Fruit fly (Drosophila melanogaster): ENCODE results near the gene Ilp8.
A peak's percentile ranks its signal among the peaks of the same experiment; 100 is the strongest.

Ilp8 gene

dm6 chr3L:17006250-17006693 lies 25.6 kb downstream of the Ilp8 start (continued):
- TF ChIP-seq Myb (GFP tag; optimal IDR thresholded peaks at IDR 0.05) (no peak), CG6765 (GFP tag; optimal IDR thresholded peaks at IDR 0.05) (no peak), CG4617 (GFP tag; optimal IDR thresholded peaks at IDR 0.05; ENCODE audit: borderline replicate concordance) (no peak), fu2 (GFP tag; optimal IDR thresholded peaks at IDR 0.05) (no peak), stc (GFP tag; IDR thresholded peaks at IDR 0.05) (0 out of 2 replicates have a peak, but pooled peaks have one; percentile 15), tup (GFP tag; optimal IDR thresholded peaks at IDR 0.05) (no peak), CG2202 (tag; optimal IDR thresholded peaks at IDR 0.05) (no peak), pho (GFP tag; optimal IDR thresholded peaks at IDR 0.05) (no peak), Drgx (GFP tag; IDR thresholded peaks at IDR 0.05) (peak; percentile 31; the same call in 1 of the 2 replicates), amos (GFP tag; IDR thresholded peaks at IDR 0.05; ENCODE audit: partially characterized antibody) (no peak), bowl (GFP tag; IDR thresholded peaks at IDR 0.05) (no peak), CG10654 (GFP tag; optimal IDR thresholded peaks at IDR 0.05) (no peak), Chrac-16 (GFP tag; optimal IDR thresholded peaks at IDR 0.05) (no peak), phol (tag; optimal IDR thresholded peaks at IDR 0.05) (no peak), fru (optimal IDR thresholded peaks at IDR 0.05) (no peak), Six4 (GFP tag; optimal IDR thresholded peaks at IDR 0.05) (no peak), gem (tag; optimal IDR thresholded peaks at IDR 0.05) (no peak), CG1832 (GFP tag; optimal IDR thresholded peaks at IDR 0.05) (no peak), ftz-f1 (GFP tag; optimal IDR thresholded peaks at IDR 0.05) (no peak), fd64A (GFP tag; optimal IDR thresholded peaks at IDR 0.05) (no peak), CG17912 (GFP tag; optimal IDR thresholded peaks at IDR 0.05) (no peak), CG17829 (tag; optimal IDR thresholded peaks at IDR 0.05) (no peak), CG5953 (GFP tag; IDR thresholded peaks at IDR 0.05) (no peak), CG4328 (GFP tag; optimal IDR thresholded peaks at IDR 0.05) (no peak), insv (GFP tag; optimal IDR thresholded peaks at IDR 0.05) (no peak), Dll (GFP tag; IDR thresholded peaks at IDR 0.05; ENCODE audit: partially characterized antibody) (no peak), maf-S (GFP tag; optimal IDR thresholded peaks at IDR 0.05) (no peak), ci (GFP tag; IDR thresholded peaks at IDR 0.05) (0 out of 3 replicates have a peak, but pooled peaks have one; percentile 10), HmgZ (tag; optimal IDR thresholded peaks at IDR 0.05) (peak; percentile 15), CG4404 (GFP tag; IDR thresholded peaks at IDR 0.05) (no peak), Doc2 (GFP tag; IDR thresholded peaks at IDR 0.05) (no peak), CG4730 (GFP tag; IDR thresholded peaks at IDR 0.05) (no peak; the same call in 1 of the 2 replicates), CG4424 (GFP tag; optimal IDR thresholded peaks at IDR 0.05) (no peak), peb (GFP tag; IDR thresholded peaks at IDR 0.05) (no peak), Dfd (GFP tag; optimal IDR thresholded peaks at IDR 0.05) (no peak), pb (GFP tag; optimal IDR thresholded peaks at IDR 0.05) (no peak), Scr (GFP tag; IDR thresholded peaks at IDR 0.05; ENCODE audit: partially characterized antibody) (no peak), corto (GFP tag; optimal IDR thresholded peaks at IDR 0.05) (no peak), scrt (GFP tag; optimal IDR thresholded peaks at IDR 0.05) (no peak), Asciz (GFP tag; optimal IDR thresholded peaks at IDR 0.05) (peak; percentile 2), row (GFP tag; IDR thresholded peaks at IDR 0.05) (peak; percentile 60), tio (GFP tag; optimal IDR thresholded peaks at IDR 0.05) (no peak), CkIIα-i1 (GFP tag; IDR thresholded peaks at IDR 0.05) (no peak), croc (GFP tag; conservative IDR thresholded peaks at IDR 0.05) (no peak), Stat92E (GFP tag; optimal IDR thresholded peaks at IDR 0.05) (no peak), C15 (GFP tag; IDR thresholded peaks at IDR 0.05) (no peak), ap (GFP tag; IDR thresholded peaks at IDR 0.05) (no peak), CG10543 (GFP tag; optimal IDR thresholded peaks at IDR 0.05) (peak; percentile 30), Hmx (GFP tag; optimal IDR thresholded peaks at IDR 0.05) (no peak), Jarid2 (GFP tag; optimal IDR thresholded peaks at IDR 0.05) (no peak), CG2889 (GFP tag; IDR thresholded peaks at IDR 0.05) (no peak), NFAT (GFP tag; IDR thresholded peaks at IDR 0.05) (no peak)
